Worm (Caenorhabditis elegans): Measurements from ENCODE around the gene B0304.4.

DNA sequence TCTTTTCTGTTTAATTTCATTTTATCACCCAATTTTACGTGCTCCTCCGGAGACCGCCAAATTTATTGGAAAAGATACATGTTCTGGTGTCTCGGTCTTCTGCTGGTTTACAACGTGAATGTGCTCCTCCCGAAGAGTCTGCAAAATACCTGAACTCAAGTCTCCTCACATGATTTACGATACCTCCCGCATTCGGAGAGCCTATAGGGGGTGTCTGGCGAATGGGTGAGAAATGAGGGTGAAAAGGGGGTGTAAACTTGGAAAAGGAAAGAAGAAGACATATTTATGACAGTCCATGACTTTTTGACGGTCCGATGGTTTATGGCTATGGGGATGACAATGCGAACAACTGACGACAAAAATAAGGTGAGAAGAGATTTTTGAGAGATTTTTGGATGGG is 6.7 kb downstream of the B0304.4 start:
- no peak for TF ChIP-seq him-1 (tag; optimal IDR thresholded peaks at IDR 0.05)
- TF ChIP-seq dao-5 (tag; optimal IDR thresholded peaks at IDR 0.05) = no peak
